Fruit fly (Drosophila melanogaster): ENCODE results near the gene CG31883.

dm6 chr2L:9543871-9544270 lies 15.6 kb downstream of the CG31883 start, which contains the start of gene CG13113:
- TF ChIP-seq pan (optimal IDR thresholded peaks at IDR 0.05), result no peak
- TF ChIP-seq Abd-B (GFP tag; optimal IDR thresholded peaks at IDR 0.05), result no peak
- TF ChIP-seq woc (GFP tag; optimal IDR thresholded peaks at IDR 0.05), result no peak

All from whole organism, wandering third instar larva.